Fruit fly (Drosophila melanogaster): ENCODE results near the gene CG46448.
A peak's percentile ranks its signal among the peaks of the same experiment; 100 is the strongest.

CG46448 gene

DNA sequence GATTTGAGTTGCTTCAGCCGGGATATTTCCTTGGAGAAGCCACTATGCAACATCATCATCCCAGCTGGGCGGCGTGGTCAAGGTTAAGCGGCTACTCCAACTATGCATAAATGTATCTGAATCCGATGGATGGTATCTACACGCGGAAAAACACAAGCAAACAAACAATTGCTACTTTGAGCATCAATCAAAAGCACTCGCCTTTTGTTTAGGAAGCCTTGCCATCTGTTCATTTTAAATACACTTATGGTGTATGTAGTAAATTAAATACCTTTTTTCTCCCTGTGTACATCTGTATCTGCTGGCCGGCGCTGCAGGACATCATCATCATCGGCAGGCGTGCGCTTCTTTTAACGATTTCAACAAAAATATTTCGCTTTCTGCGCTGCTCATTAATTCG is 44.8 kb downstream of the CG46448 start (continued):
- no peak for TF ChIP-seq Blimp-1 (GFP tag; optimal IDR thresholded peaks at IDR 0.05)
- no peak for TF ChIP-seq CG7839 (tag; optimal IDR thresholded peaks at IDR 0.05)
- no peak for TF ChIP-seq CG13296 (GFP tag; optimal IDR thresholded peaks at IDR 0.05)
- TF ChIP-seq HLHmδ (GFP tag; optimal IDR thresholded peaks at IDR 0.05), result no peak
- no peak for TF ChIP-seq exex (tag; optimal IDR thresholded peaks at IDR 0.05)
- TF ChIP-seq tna (GFP tag; IDR thresholded peaks at IDR 0.05; ENCODE audit: partially characterized antibody), result no peak
- TF ChIP-seq bowl (GFP tag; IDR thresholded peaks at IDR 0.05), result no peak
- no peak for TF ChIP-seq CG15011 (GFP tag; optimal IDR thresholded peaks at IDR 0.05)
- TF ChIP-seq row (GFP tag; IDR thresholded peaks at IDR 0.05), result peak; percentile 25; the same call in 1 of the 3 replicates
- no peak for TF ChIP-seq prd (optimal IDR thresholded peaks at IDR 0.05)
- TF ChIP-seq prd (GFP tag; IDR thresholded peaks at IDR 0.05), result 0 out of 3 replicates have a peak, but pooled peaks have one; percentile 13
- no peak for TF ChIP-seq CG17912 (GFP tag; optimal IDR thresholded peaks at IDR 0.05)
- TF ChIP-seq chinmo (GFP tag; IDR thresholded peaks at IDR 0.05; ENCODE audit: partially characterized antibody), result no peak
- 0 out of 2 replicates have a peak, but pooled peaks have one; percentile 5 for TF ChIP-seq slbo (GFP tag; IDR thresholded peaks at IDR 0.05)
- no peak for TF ChIP-seq lmd (GFP tag; IDR thresholded peaks at IDR 0.05)

DNA sequence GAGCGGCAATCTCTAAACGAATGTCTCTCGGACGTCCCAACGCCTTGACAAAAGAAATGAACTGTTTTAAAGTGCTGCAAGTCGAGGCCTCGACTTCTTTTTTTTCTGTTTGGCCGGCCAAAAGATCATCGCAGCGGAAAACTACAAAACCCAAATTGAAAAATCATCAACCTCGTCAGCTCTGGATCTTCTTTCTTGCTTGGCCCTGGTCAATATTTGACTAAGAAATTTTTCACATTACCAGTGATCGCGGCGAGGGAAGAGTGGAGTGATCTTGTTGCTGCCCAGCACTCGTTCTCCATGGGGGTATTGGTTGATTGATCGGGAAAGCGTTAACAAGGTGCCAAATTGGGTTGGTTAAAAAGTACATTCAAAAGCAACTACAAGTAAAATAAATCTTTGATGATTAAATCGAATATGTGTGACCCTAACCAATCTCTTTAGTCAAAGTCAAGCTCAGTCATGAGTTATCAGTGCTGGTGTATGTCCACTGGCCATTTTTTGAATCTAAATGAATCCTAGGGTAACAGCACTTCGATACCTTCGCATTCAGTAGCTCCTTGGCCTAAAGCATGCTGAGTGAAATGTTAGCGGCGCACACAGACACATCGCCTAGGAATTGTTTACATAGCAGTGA is 47.3 kb downstream of the CG46448 start:
- TF ChIP-seq row (GFP tag; IDR thresholded peaks at IDR 0.05) (peak; percentile 61; the same call in 2 of the 3 replicates), Med (GFP tag) (peak; percentile 26), sd (tag; optimal IDR thresholded peaks at IDR 0.05) (peak; percentile 2), CG18619 (GFP tag; optimal IDR thresholded peaks at IDR 0.05) (no peak), CG12942 (GFP tag; optimal IDR thresholded peaks at IDR 0.05) (no peak), CG13775 (GFP tag; optimal IDR thresholded peaks at IDR 0.05) (no peak), CG9932 (GFP tag; IDR thresholded peaks at IDR 0.05) (no peak), ken (GFP tag; IDR thresholded peaks at IDR 0.05) (no peak), Gsc (GFP tag; IDR thresholded peaks at IDR 0.05) (no peak), Nf-YC (tag; optimal IDR thresholded peaks at IDR 0.05) (no peak), ssp (GFP tag; IDR thresholded peaks at IDR 0.05) (no peak), Dfd (GFP tag; optimal IDR thresholded peaks at IDR 0.05) (no peak), CG10979 (tag; optimal IDR thresholded peaks at IDR 0.05) (peak; percentile 1), kni (GFP tag; optimal IDR thresholded peaks at IDR 0.05) (peak; percentile 21), CG17328 (GFP tag; IDR thresholded peaks at IDR 0.05) (no peak), CG9437 (GFP tag; optimal IDR thresholded peaks at IDR 0.05) (no peak), pros (GFP tag; optimal IDR thresholded peaks at IDR 0.05) (no peak), sc (optimal IDR thresholded peaks at IDR 0.05) (no peak), sc (GFP tag; optimal IDR thresholded peaks at IDR 0.05) (no peak), NC2β (GFP tag; optimal IDR thresholded peaks at IDR 0.05) (no peak), Ssrp (tag; optimal IDR thresholded peaks at IDR 0.05) (no peak), Usf (GFP tag; optimal IDR thresholded peaks at IDR 0.05) (no peak), MTF-1 (GFP tag; optimal IDR thresholded peaks at IDR 0.05; ENCODE audit: borderline replicate concordance) (no peak), CG6791 (GFP tag; IDR thresholded peaks at IDR 0.05; ENCODE audit: partially characterized antibody) (no peak), wek (GFP tag; optimal IDR thresholded peaks at IDR 0.05) (no peak), peb (GFP tag; IDR thresholded peaks at IDR 0.05) (no peak), CG2875 (GFP tag; optimal IDR thresholded peaks at IDR 0.05) (no peak), Hr3 (GFP tag; optimal IDR thresholded peaks at IDR 0.05) (no peak), zfh2 (GFP tag; optimal IDR thresholded peaks at IDR 0.05) (no peak), CG12299 (tag; optimal IDR thresholded peaks at IDR 0.05) (no peak), br (optimal IDR thresholded peaks at IDR 0.05) (no peak), zfh1 (GFP tag; IDR thresholded peaks at IDR 0.05) (0 out of 3 replicates have a peak, but pooled peaks have one; percentile 4), CG4854 (GFP tag; optimal IDR thresholded peaks at IDR 0.05) (no peak), dati (GFP tag; IDR thresholded peaks at IDR 0.05) (no peak), CG9727 (GFP tag; optimal IDR thresholded peaks at IDR 0.05) (no peak), CG3407 (GFP tag; optimal IDR thresholded peaks at IDR 0.05) (no peak)

All from whole organism, embryonic.